Fruit fly (Drosophila melanogaster): Measurements from ENCODE around the gene C3G.

The C3G gene

dm6 chrX:6824203-6824602 is 20.8 kb upstream of the C3G start, which contains the start of gene nonC (continued):
- TF ChIP-seq CG30403 (GFP tag; optimal IDR thresholded peaks at IDR 0.05) (no peak), mirr (GFP tag; optimal IDR thresholded peaks at IDR 0.05) (no peak), CG9437 (GFP tag; optimal IDR thresholded peaks at IDR 0.05) (no peak), CG30431 (GFP tag; optimal IDR thresholded peaks at IDR 0.05) (no peak), unc-4 (GFP tag; IDR thresholded peaks at IDR 0.05; ENCODE audit: partially characterized antibody) (peak; percentile 81), knrl (GFP tag; IDR thresholded peaks at IDR 0.05; ENCODE audit: partially characterized antibody) (peak; percentile 92), CG6683 (GFP tag; optimal IDR thresholded peaks at IDR 0.05) (no peak), nmo (GFP tag; optimal IDR thresholded peaks at IDR 0.05) (peak; percentile 27), Opbp (GFP tag; IDR thresholded peaks at IDR 0.05; ENCODE audit: partially characterized antibody) (peak; percentile 76), Fer2 (tag; optimal IDR thresholded peaks at IDR 0.05) (no peak), Atf6 (GFP tag; IDR thresholded peaks at IDR 0.05) (no peak), CG7745 (tag; optimal IDR thresholded peaks at IDR 0.05) (no peak), CG4328 (GFP tag; optimal IDR thresholded peaks at IDR 0.05) (no peak), ato (GFP tag; IDR thresholded peaks at IDR 0.05; ENCODE audit: partially characterized antibody) (peak; percentile 65), ssp (GFP tag; IDR thresholded peaks at IDR 0.05) (peak; percentile 33; the same call in 1 of the 2 replicates)

DNA sequence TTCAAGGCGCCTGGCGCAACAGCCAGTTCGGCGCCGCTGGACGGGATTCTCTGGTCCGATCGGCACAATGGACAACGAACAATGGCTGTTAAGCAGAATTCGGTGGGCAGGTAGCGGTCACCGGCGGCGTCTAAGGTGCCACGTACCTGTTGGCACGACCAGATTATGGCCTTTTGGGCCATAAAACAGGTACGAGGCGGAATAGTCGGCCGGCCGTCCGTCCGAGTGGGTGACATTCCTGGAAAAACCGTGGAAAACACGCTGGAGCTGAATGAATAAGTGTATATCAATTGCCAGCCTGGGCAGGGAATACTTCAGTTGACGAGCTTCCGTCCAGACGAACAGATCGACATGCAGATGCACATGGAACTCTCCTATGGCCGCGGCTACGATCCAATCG is 19.5 kb upstream of the C3G start, which contains the start of gene Atx-1:
Gene Atx-1, plus strand, starts transcription at position 301 of the 400 bp plus-strand sequence.
- TF ChIP-seq ewg (GFP tag; optimal IDR thresholded peaks at IDR 0.05) (no peak), otp (GFP tag; IDR thresholded peaks at IDR 0.05) (no peak), sqz (GFP tag; optimal IDR thresholded peaks at IDR 0.05) (no peak), Lpt (GFP tag; optimal IDR thresholded peaks at IDR 0.05) (no peak), CG15479 (GFP tag; optimal IDR thresholded peaks at IDR 0.05) (peak; percentile 52), pros (GFP tag; optimal IDR thresholded peaks at IDR 0.05) (no peak), sug (tag; optimal IDR thresholded peaks at IDR 0.05) (no peak)

dm6 chrX:6820703-6821102 is 17.3 kb upstream of the C3G start, which contains the start of the genes Nf-YC and xit:
Gene Nf-YC (minus strand): TSS chrX:6820919.
Gene xit (plus strand): TSS chrX:6821016.
- no peak for TF ChIP-seq Vsx1 (GFP tag; optimal IDR thresholded peaks at IDR 0.05)
- no peak for TF ChIP-seq Spps (tag; optimal IDR thresholded peaks at IDR 0.05)
- no peak for TF ChIP-seq Gug (GFP tag; IDR thresholded peaks at IDR 0.05)
- TF ChIP-seq crol (GFP tag; IDR thresholded peaks at IDR 0.05): no peak
- no peak for TF ChIP-seq ara (GFP tag; IDR thresholded peaks at IDR 0.05)
- TF ChIP-seq CG4617 (GFP tag; optimal IDR thresholded peaks at IDR 0.05; ENCODE audit: borderline replicate concordance): peak; percentile 83
- TF ChIP-seq CG33557 (GFP tag; optimal IDR thresholded peaks at IDR 0.05): no peak
- TF ChIP-seq sna (GFP tag; IDR thresholded peaks at IDR 0.05; ENCODE audit: partially characterized antibody): peak; percentile 36; the same call in 1 of the 2 replicates
- TF ChIP-seq CG11093 (GFP tag; IDR thresholded peaks at IDR 0.05): no peak
- TF ChIP-seq wek (GFP tag; optimal IDR thresholded peaks at IDR 0.05): no peak
- TF ChIP-seq Atf6 (GFP tag; IDR thresholded peaks at IDR 0.05): no peak
- no peak for TF ChIP-seq CG2875 (GFP tag; optimal IDR thresholded peaks at IDR 0.05)
- TF ChIP-seq insv (GFP tag; optimal IDR thresholded peaks at IDR 0.05): peak in 1 of 2 experiments; percentile 37
- TF ChIP-seq NfI (GFP tag; optimal IDR thresholded peaks at IDR 0.05): no peak
- TF ChIP-seq CG2712 (tag; optimal IDR thresholded peaks at IDR 0.05): no peak
- no peak for TF ChIP-seq gem (tag; optimal IDR thresholded peaks at IDR 0.05)
- TF ChIP-seq CG18599 (GFP tag; optimal IDR thresholded peaks at IDR 0.05): no peak
- no peak for TF ChIP-seq Ssrp (tag; optimal IDR thresholded peaks at IDR 0.05)
- no peak for TF ChIP-seq ap (GFP tag; IDR thresholded peaks at IDR 0.05)
- no peak for TF ChIP-seq CG5245 (GFP tag; optimal IDR thresholded peaks at IDR 0.05)
- no peak for TF ChIP-seq CG6254 (GFP tag; optimal IDR thresholded peaks at IDR 0.05)
- no peak for TF ChIP-seq Max (GFP tag; optimal IDR thresholded peaks at IDR 0.05)
- no peak for TF ChIP-seq CG1602 (GFP tag; optimal IDR thresholded peaks at IDR 0.05)
- TF ChIP-seq Adf1 (GFP tag; IDR thresholded peaks at IDR 0.05): peak; percentile 18; the same call in 1 of the 2 replicates
- no peak for TF ChIP-seq CG11504 (tag; optimal IDR thresholded peaks at IDR 0.05)
- no peak for TF ChIP-seq mld (GFP tag; IDR thresholded peaks at IDR 0.05; ENCODE audit: partially characterized antibody)
- TF ChIP-seq CG9437 (GFP tag; optimal IDR thresholded peaks at IDR 0.05): no peak

Data from whole organism, embryonic.